Worm (Caenorhabditis elegans) whole organism, L4/young adult: ENCODE results near the gene F44E7.3.

Experiments used
- W03F9.2 ChIP-seq: fragments of 150-350 bp; optimal IDR thresholded peaks from 2 replicates; lab custom pipeline; 2014; ENCODE audit warnings: missing biosample characterization, missing genetic modification characterization
- dao-5 ChIP-seq: sonication (generic microtip); optimal IDR thresholded peaks from 2 replicates; lab custom pipeline; 2016; ENCODE audit warnings: missing genotype, missing genetic modification characterization, moderate library complexity, missing compliant biosample characterization
- him-1 ChIP-seq: sonication (generic microtip); optimal IDR thresholded peaks from 2 replicates; lab custom pipeline; 2016; ENCODE audit warnings: missing genotype, missing genetic modification reagents, missing genetic modification characterization, missing compliant biosample characterization

DNA sequence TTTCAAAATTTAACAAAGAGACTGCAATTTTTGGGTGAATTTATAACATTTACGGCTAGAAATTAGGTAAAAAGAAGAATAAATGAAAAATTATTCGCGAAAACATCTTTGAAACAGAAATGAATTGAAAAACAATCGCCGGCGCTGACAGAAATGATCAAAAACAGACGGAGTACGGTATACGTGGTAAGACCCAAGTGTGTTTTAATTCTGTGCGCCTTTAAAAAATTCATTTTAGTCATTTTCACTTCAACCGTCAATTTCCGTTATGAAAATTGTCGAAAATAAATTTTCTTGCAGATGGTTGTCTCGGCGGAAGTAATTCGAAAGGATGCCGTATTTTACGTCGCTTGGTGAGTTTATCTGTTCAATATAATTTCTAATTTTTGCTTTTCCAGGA, 15.6 kb upstream of the F44E7.3 start, which contains the start of gene C53A3.3:
- TF ChIP-seq him-1, result no peak
- no peak for TF ChIP-seq dao-5
- no peak for TF ChIP-seq W03F9.2
